Worm (Caenorhabditis elegans) whole organism, young adult: Measurements from ENCODE around the gene cdh-1.

ENCODE experiments used
- B0019.2 ChIP-seq: fragments of 200-800 bp; sonication (Bioruptor generic); conservative IDR thresholded peaks from 2 replicates; pipeline ENCODE4 v1.3.6; 2022; ENCODE audit warnings: missing genetic modification reagents, missing genetic modification characterization, missing compliant biosample characterization
- C06A6.2 ChIP-seq: fragments of 200-800 bp; sonication (Bioruptor generic); conservative IDR thresholded peaks from 2 replicates; pipeline ENCODE4 v1.3.6; 2022; ENCODE audit warnings: missing genetic modification characterization, missing compliant biosample characterization
- D2030.7 ChIP-seq: fragments of 200-800 bp; sonication (Bioruptor generic); IDR thresholded peaks from 2 replicates; pipeline ENCODE4 v1.3.6; 2022; ENCODE audit warnings: missing genetic modification reagents, missing genetic modification characterization, missing compliant biosample characterization
- F23B12.7 ChIP-seq: sonication (generic microtip); optimal IDR thresholded peaks from 2 replicates; lab custom pipeline; 2017; ENCODE audit warnings: missing genetic modification characterization, mild to moderate bottlenecking, missing compliant biosample characterization, antibody characterized with exemption, moderate library complexity; ENCODE audit not compliant: insufficient read depth
- K11D2.4 ChIP-seq: fragments of 200-800 bp; sonication (Bioruptor generic); IDR thresholded peaks from 2 replicates; pipeline ENCODE4 v1.3.6; 2022; ENCODE audit warnings: missing genetic modification reagents, missing genetic modification characterization, missing compliant biosample characterization
- K12H6.12 ChIP-seq: fragments of 200-800 bp; sonication (Bioruptor generic); optimal IDR thresholded peaks from 2 replicates; lab custom pipeline; 2018; ENCODE audit warnings: mild to moderate bottlenecking, missing genetic modification characterization, missing compliant biosample characterization
- Y53G8AR.9 ChIP-seq: fragments of 200-800 bp; sonication (Bioruptor generic); conservative IDR thresholded peaks from 2 replicates; pipeline ENCODE4 v1.3.6; 2022; ENCODE audit warnings: missing genetic modification reagents, missing genetic modification characterization, missing compliant biosample characterization
- Y67H2A.10 ChIP-seq: fragments of 200-800 bp; sonication (Bioruptor generic); conservative IDR thresholded peaks from 2 replicates; pipeline ENCODE4 v1.3.6; 2022; ENCODE audit warnings: missing genetic modification reagents, missing genetic modification characterization, missing compliant biosample characterization
- ZK185.1 ChIP-seq: sonication (generic microtip); optimal IDR thresholded peaks from 2 replicates; lab custom pipeline; 2016; ENCODE audit warnings: mild to moderate bottlenecking, missing genetic modification characterization, missing compliant biosample characterization; ENCODE audit not compliant: poor library complexity, severe bottlenecking
- akir-1 ChIP-seq: fragments of 200-800 bp; sonication (Bioruptor generic); optimal IDR thresholded peaks from 2 replicates; lab custom pipeline; 2018; ENCODE audit warnings: mild to moderate bottlenecking, missing genetic modification characterization, moderate library complexity, missing compliant biosample characterization
- ama-1 ChIP-seq, 3 experiments: fragments of 150-350 bp in 1 of 3; sonication (generic microtip) in 2 of 3; optimal IDR thresholded peaks; 2 replicates each; lab custom pipeline; 2014 to 2018; ENCODE audit warnings: missing biosample characterization in 2 of 3, missing genetic modification characterization in 2 of 3, missing genetic modification reagents in 2 of 3
- aptf-3 ChIP-seq: fragments of 200-800 bp; sonication (Bioruptor generic); IDR thresholded peaks from 2 replicates; pipeline ENCODE4 v1.3.6; 2022; ENCODE audit warnings: missing genetic modification characterization, missing compliant biosample characterization
- bed-2 ChIP-seq: fragments of 200-800 bp; sonication (Bioruptor generic); IDR thresholded peaks from 2 replicates; pipeline ENCODE4 v1.3.6; 2022; ENCODE audit warnings: missing genetic modification reagents, missing genetic modification characterization, missing compliant biosample characterization
- cebp-1 ChIP-seq, 2 experiments: fragments of 200-800 bp in 1 of 2; sonication (Bioruptor generic) in 1 of 2; sonication (generic microtip) in 1 of 2; IDR thresholded peaks in 1 of 2; optimal IDR thresholded peaks in 1 of 2; 2 replicates each; pipeline versions ENCODE4 v1.3.6 to Lab custom; 2017 to 2022; ENCODE audit warnings: missing compliant biosample characterization in 2 of 2, missing genetic modification characterization in 2 of 2, mild to moderate bottlenecking in 1 of 2, missing genetic modification reagents in 1 of 2, moderate library complexity in 1 of 2
- dox-1 ChIP-seq: fragments of 200-800 bp; sonication (Bioruptor generic); IDR thresholded peaks from 2 replicates; pipeline ENCODE4 v1.3.6; 2022; ENCODE audit warnings: missing genetic modification reagents, missing genetic modification characterization, missing compliant biosample characterization
- efl-1 ChIP-seq: fragments of 150-350 bp; optimal IDR thresholded peaks from 2 replicates; lab custom pipeline; 2014; ENCODE audit warnings: missing biosample characterization, missing genetic modification reagents, missing genetic modification characterization
- egl-44 ChIP-seq: fragments of 200-800 bp; sonication (Bioruptor generic); IDR thresholded peaks from 2 replicates; pipeline ENCODE4 v1.3.6; 2022; ENCODE audit warnings: missing genetic modification reagents, missing genetic modification characterization, missing compliant biosample characterization
- hmg-20 ChIP-seq: fragments of 200-800 bp; sonication (Bioruptor generic); IDR thresholded peaks from 2 replicates; pipeline ENCODE4 v1.3.6; 2022; ENCODE audit warnings: missing genetic modification reagents, missing genetic modification characterization, missing compliant biosample characterization
- madf-10 ChIP-seq: sonication (generic microtip); optimal IDR thresholded peaks from 2 replicates; lab custom pipeline; 2016; ENCODE audit warnings: mild to moderate bottlenecking, missing genetic modification characterization, missing compliant biosample characterization
- nhr-80 ChIP-seq: sonication (generic microtip); optimal IDR thresholded peaks from 2 replicates; lab custom pipeline; 2016; ENCODE audit warnings: missing genetic modification characterization, missing compliant biosample characterization
- pbrm-1 ChIP-seq: fragments of 200-800 bp; sonication (Bioruptor generic); IDR thresholded peaks from 2 replicates; pipeline ENCODE4 v1.3.6; 2022; ENCODE audit warnings: missing genetic modification reagents, missing genetic modification characterization, missing compliant biosample characterization
- sea-2 ChIP-seq: fragments of 200-800 bp; sonication (Bioruptor generic); IDR thresholded peaks from 2 replicates; pipeline ENCODE4 v1.3.6; 2022; ENCODE audit warnings: missing genetic modification characterization, missing compliant biosample characterization
- snpc-1.1 ChIP-seq: sonication (generic microtip); optimal IDR thresholded peaks from 2 replicates; lab custom pipeline; 2017; ENCODE audit warnings: missing genetic modification characterization, mild to moderate bottlenecking, missing compliant biosample characterization, antibody characterized with exemption, moderate library complexity, missing genotype, missing genetic modification reagents; ENCODE audit not compliant: insufficient read depth
- snpc-3.4 ChIP-seq: sonication (generic microtip); optimal IDR thresholded peaks from 2 replicates; lab custom pipeline; 2017; ENCODE audit warnings: missing genetic modification characterization, mild to moderate bottlenecking, missing compliant biosample characterization, antibody characterized with exemption, moderate library complexity, missing genotype, missing genetic modification reagents
- snpc-4 ChIP-seq, 5 experiments: fragments of 150-350 bp in 1 of 5; sonication (generic microtip) in 4 of 5; optimal IDR thresholded peaks; 2 replicates each; lab custom pipeline; 2014 to 2018; ENCODE audit warnings: missing genetic modification characterization in 5 of 5, missing biosample characterization in 3 of 5, antibody characterized with exemption in 2 of 5, mild to moderate bottlenecking in 2 of 5, missing compliant biosample characterization in 2 of 5, missing genotype in 2 of 5, moderate library complexity in 2 of 5, missing genetic modification reagents in 1 of 5
- somi-1 ChIP-seq: fragments of 200-800 bp; sonication (Bioruptor generic); optimal IDR thresholded peaks from 2 replicates; lab custom pipeline; 2018; ENCODE audit warnings: mild to moderate bottlenecking, missing genetic modification characterization, missing compliant biosample characterization
- tbp1 ChIP-seq: fragments of 200-800 bp; sonication (Bioruptor generic); optimal IDR thresholded peaks from 2 replicates; lab custom pipeline; 2018; ENCODE audit warnings: mild to moderate bottlenecking, missing genetic modification characterization, missing compliant biosample characterization
- tbx-9 ChIP-seq: sonication (generic microtip); optimal IDR thresholded peaks from 2 replicates; lab custom pipeline; 2016; ENCODE audit warnings: borderline replicate concordance, missing genetic modification characterization, inconsistent platforms, missing compliant biosample characterization
- unc-62 ChIP-seq: fragments of 150-350 bp; optimal IDR thresholded peaks from 2 replicates; lab custom pipeline; 2014; ENCODE audit warnings: missing biosample characterization, missing genetic modification reagents, missing genetic modification characterization
- ztf-18 ChIP-seq: sonication (generic microtip); optimal IDR thresholded peaks from 2 replicates; lab custom pipeline; 2016; ENCODE audit warnings: missing genotype, mild to moderate bottlenecking, missing genetic modification characterization, missing compliant biosample characterization
- ztf-25 ChIP-seq: fragments of 200-800 bp; sonication (Bioruptor generic); IDR thresholded peaks from 2 replicates; pipeline ENCODE4 v1.3.6; 2022; ENCODE audit warnings: missing genetic modification reagents, missing genetic modification characterization, missing compliant biosample characterization

The cdh-1 gene

DNA sequence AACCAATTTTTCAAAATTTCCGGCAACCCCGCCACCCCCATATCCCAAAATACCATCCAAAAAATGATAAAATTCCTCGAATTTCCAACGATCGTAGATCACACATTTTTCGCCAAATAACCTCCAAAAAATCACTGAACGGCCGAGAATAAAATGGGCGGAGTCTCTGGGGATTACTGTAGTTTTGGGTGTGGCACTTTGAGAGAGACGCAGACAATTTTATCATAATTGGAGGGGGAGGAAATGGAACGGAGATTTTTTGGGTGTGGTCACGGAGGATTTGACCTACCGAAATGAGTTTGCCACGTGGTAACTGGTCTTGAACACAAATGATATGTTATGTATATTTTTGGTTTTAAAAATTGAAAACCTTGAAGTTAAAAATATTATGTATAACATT lies 42.3 kb upstream of the cdh-1 start:
- TF ChIP-seq ama-1 (optimal IDR thresholded peaks at IDR 0.05; lab: Kevin White, UChicago) (no peak), ama-1 (GFP tag; optimal IDR thresholded peaks at IDR 0.05; lab: Kevin White, UChicago) (no peak), tbp1 (GFP tag; lab: Kevin White, UChicago) (no peak), D2030.7 (GFP tag; lab: Robert Waterston, UW) (no peak)

DNA sequence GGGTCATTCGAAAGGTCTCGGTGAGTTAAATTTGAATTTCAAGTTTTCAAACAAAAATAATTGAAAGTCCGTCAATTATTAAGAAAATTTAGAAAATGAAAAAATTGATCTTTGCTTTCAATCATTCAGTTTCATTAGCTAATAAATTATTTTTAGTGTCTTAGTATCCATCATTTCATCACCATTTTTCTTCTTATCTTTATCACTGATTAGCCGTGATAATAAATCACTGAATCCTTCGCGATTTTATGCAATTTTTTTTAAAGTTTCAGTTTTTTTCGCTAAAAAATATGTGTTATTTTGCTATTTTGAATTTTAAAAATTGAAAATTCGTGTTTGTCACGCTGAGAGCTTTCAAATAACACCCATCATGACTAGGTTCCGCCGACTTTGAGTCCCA lies 41.7 kb upstream of the cdh-1 start:
- TF ChIP-seq ZK185.1 (tag; lab: Kevin White, UChicago): no peak
- TF ChIP-seq snpc-3.4: no peak
- no peak for TF ChIP-seq snpc-1.1 (tag; lab: Kevin White, UChicago)
- no peak for TF ChIP-seq akir-1 (GFP tag; lab: Kevin White, UChicago)
- TF ChIP-seq ztf-25 (GFP tag; lab: Robert Waterston, UW): no peak

DNA sequence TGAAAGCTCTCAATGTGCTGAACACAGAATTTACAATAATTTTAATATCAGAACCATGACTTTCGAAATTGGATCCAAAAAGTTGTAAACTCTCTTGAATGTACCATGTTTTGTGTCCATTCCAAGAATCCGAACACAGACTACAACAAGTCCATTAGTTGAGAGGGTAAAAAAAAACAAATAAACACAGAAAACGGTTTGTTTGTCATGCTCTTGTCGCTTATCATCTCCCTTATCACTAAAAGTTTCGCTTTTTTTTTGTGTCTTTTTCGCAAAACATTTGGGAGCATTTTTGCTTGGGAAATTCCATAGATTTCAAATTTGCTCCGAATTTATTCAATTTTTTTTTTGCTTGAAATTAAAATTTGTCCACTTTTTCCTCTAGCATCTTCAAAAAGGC lies 41.2 kb upstream of the cdh-1 start:
- TF ChIP-seq somi-1 (GFP tag; lab: Kevin White, UChicago) (no peak), K11D2.4 (GFP tag; lab: Robert Waterston, UW) (no peak), C06A6.2 (GFP tag; lab: Robert Waterston, UW) (no peak), madf-10 (tag; lab: Kevin White, UChicago) (no peak), ztf-18 (tag; lab: Kevin White, UChicago) (no peak), D2030.7 (GFP tag; lab: Robert Waterston, UW) (no peak), snpc-4 (GFP tag; optimal IDR thresholded peaks at IDR 0.05; lab: Kevin White, UChicago) (no peak), snpc-4 (tag; optimal IDR thresholded peaks at IDR 0.05; lab: Kevin White, UChicago) (no peak), bed-2 (GFP tag; lab: Robert Waterston, UW) (no peak), Y53G8AR.9 (no peak), tbx-9 (tag; lab: Kevin White, UChicago) (no peak), K12H6.12 (tag; lab: Kevin White, UChicago) (no peak), aptf-3 (GFP tag; lab: Robert Waterston, UW) (no peak), efl-1 (GFP tag; lab: Kevin White, UChicago) (no peak), pbrm-1 (no peak), hmg-20 (GFP tag; lab: Robert Waterston, UW) (no peak), B0019.2 (GFP tag; lab: Robert Waterston, UW) (no peak), F23B12.7 (no peak)

DNA sequence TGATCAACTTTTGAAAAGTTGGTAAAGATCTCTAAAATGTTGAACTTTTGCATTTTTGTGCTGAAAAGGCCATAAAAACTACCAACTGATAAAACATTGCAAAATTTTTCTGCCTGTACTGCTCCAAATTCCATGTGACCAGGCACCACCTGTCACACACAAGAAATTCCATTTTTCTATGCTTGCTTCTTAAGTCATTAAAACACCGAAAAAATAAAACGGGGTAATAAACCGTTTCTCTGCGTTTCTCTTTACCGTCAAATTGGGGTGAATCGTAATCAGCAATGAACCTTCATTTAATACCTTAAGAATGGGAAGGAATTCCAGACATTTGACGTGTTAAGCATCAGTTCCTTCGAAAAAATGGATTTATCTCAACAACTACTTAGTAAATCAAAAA lies 40.5 kb upstream of the cdh-1 start:
- TF ChIP-seq egl-44 (0 out of 2 replicates have a peak, but pooled peaks have one; percentile 33), cebp-1 (GFP tag; IDR thresholded peaks at IDR 0.05; lab: Robert Waterston, UW) (no peak), cebp-1 (tag; optimal IDR thresholded peaks at IDR 0.05; lab: Kevin White, UChicago) (peak; percentile 59), ztf-18 (tag; lab: Kevin White, UChicago) (no peak), dox-1 (peak; percentile 25; the same call in 1 of the 2 replicates), Y67H2A.10 (GFP tag; lab: Robert Waterston, UW) (no peak), unc-62 (peak; percentile 74), sea-2 (GFP tag; lab: Robert Waterston, UW) (no peak), nhr-80 (tag; lab: Kevin White, UChicago) (peak; percentile 89), D2030.7 (GFP tag; lab: Robert Waterston, UW) (no peak)
